Worm (Caenorhabditis elegans): ENCODE data around the gene Y119D3B.21.

Gene Y119D3B.21

DNA sequence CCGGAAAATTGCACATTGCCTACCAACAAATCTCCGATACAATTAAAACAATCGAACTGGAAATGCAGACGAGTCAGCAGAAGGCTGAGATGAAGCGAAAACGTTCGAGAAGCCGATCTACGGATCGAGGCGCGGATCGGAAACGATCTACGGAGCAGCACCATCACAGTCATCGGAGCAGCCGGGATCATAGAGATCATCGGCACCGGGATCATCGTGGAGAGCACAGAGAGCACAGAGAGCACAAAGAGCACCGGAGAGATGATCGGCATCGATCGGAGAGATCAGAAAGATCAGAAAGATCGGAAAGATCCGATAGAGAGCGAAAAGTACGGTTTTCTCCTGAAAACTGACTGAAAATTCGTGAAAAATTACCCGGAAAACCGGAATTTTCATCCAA is 9.4 kb upstream of the Y119D3B.21 start:
- TF ChIP-seq cog-1 (tag; optimal IDR thresholded peaks at IDR 0.05) (no peak), tab-1 (GFP tag; IDR thresholded peaks at IDR 0.05) (no peak), ref-1 (GFP tag; conservative IDR thresholded peaks at IDR 0.05) (no peak), flt-1 (GFP tag; IDR thresholded peaks at IDR 0.05) (no peak), ztf-29 (GFP tag; IDR thresholded peaks at IDR 0.05) (no peak), klf-2 (GFP tag; conservative IDR thresholded peaks at IDR 0.05) (no peak), med-1 (GFP tag; optimal IDR thresholded peaks at IDR 0.05; ENCODE audit: insufficient read depth) (no peak), ztf-23 (GFP tag; IDR thresholded peaks at IDR 0.05) (no peak)

DNA sequence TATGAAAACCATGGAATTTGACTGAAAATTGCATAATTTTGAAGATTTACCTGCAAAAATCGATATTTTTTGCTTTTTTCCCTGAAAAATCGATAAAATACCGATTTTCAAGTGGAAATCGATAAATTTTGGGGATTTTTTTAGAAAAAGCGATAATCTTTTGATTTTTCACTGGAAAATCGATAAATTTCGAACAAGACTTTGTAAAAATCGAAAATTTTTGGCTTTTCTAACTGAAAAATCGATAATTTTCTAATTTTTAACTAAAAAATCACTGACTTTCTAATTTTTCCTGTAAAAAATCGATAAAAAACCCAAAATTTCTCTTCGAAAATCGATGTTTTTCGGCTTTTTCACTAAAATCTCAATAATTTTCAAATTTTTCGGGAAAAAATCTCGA is 8.5 kb upstream of the Y119D3B.21 start:
- TF ChIP-seq flt-1 (GFP tag; IDR thresholded peaks at IDR 0.05) (no peak), T22C8.4 (GFP tag; IDR thresholded peaks at IDR 0.05) (peak; percentile 27; the same call in 1 of the 2 replicates)

DNA sequence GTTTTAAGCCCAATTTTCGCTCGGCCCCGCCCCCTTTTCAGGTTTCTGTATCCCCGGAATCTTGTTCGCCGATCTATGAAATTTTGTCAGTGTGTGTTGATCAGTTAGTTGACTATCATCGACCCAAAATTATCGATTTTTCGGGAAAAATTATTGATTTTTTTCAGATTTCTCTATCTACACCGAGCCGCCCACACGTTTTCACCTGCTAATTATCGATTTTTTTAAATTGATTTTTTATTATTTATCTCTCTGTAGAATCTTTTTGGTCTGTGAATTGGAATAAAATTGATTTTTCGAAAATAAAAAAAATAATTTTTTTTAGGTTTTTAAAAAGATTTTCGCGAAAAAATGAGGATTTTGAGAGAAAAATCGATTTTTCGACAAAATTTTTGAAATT is 7.8 kb upstream of the Y119D3B.21 start:
- TF ChIP-seq tab-1 (GFP tag; IDR thresholded peaks at IDR 0.05) (no peak), klf-2 (GFP tag; conservative IDR thresholded peaks at IDR 0.05) (no peak), T22C8.4 (GFP tag; IDR thresholded peaks at IDR 0.05) (peak; percentile 82), flt-1 (GFP tag; IDR thresholded peaks at IDR 0.05) (no peak), ztf-29 (GFP tag; IDR thresholded peaks at IDR 0.05) (no peak), ztf-23 (GFP tag; IDR thresholded peaks at IDR 0.05) (no peak)

DNA sequence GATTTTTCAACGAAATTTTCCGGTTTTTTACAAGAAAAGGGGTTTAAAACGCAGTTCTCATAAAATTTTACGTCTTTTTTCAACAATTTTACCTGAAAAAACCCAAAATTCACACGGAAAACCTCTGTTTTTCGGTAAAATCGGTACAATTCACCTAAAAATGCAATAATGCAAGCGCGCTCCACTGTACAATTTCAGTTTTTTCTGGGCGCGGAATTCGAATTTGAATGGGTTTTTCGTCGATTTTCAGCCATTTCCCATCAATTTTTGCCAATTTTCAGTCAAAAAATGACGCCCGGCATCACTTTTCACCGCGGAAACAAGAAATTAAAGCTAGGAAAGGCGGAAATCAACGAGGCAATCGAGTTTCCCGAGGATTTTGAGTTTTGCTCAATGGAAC is 6.9 kb upstream of the Y119D3B.21 start, which contains the start of gene orc-3:
orc-3 (plus strand) TSS at position 282 of the 400 bp plus-strand sequence.
- no peak for TF ChIP-seq cog-1 (tag; optimal IDR thresholded peaks at IDR 0.05)
- TF ChIP-seq klf-2 (GFP tag; conservative IDR thresholded peaks at IDR 0.05), result no peak
- no peak for TF ChIP-seq tab-1 (GFP tag; IDR thresholded peaks at IDR 0.05)
- no peak for TF ChIP-seq ztf-23 (GFP tag; IDR thresholded peaks at IDR 0.05)
- TF ChIP-seq ref-1 (GFP tag; conservative IDR thresholded peaks at IDR 0.05), result no peak

DNA sequence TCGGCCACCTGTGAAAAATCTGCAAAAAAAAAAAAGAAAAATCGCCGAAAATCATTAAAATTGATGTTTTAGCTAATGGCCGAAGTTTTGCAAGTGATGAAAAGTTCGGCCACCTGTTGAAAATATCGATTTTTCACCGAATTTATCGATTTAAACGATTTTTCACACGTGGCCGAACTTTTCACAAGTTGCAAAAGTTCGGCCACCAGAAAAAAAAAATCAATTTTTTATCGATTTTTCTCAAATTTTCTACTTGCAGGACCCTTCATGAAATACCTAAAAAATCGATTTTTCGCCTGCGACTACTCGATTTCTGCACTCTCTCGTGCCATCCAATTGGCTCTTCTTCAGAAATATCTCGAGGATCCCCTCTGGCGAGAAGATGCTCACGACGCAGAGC is 4.2 kb upstream of the Y119D3B.21 start:
- TF ChIP-seq T22C8.4 (GFP tag; IDR thresholded peaks at IDR 0.05) (peak; percentile 61), ztf-29 (GFP tag; IDR thresholded peaks at IDR 0.05) (no peak)

DNA sequence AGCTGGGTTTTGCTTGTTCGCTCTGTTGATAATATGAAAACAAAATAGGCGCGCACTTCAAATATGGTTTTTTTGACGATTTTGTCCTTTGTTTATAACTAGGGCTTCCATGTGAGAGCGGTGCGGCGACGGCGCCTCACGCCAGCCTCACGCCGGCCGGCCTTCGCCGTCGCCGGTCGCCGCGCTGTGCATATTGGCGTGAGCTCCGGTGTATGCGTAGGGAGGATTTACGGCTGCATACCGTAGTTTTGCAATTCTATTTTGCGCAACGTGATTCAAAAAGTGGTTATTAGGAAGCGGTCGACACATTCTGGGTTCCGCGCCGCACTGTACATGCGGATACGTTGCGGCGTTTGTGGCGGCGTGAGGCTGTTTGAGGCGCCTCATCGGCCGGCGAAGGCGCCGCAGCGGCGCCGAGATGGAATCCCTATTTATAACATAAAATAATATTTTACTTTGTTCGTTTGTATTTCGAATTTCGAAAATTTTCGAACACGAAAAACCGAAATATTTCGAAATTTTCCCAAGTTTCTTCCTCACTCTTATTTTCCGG is 603 bp upstream of the Y119D3B.21 start:
- TF ChIP-seq med-1 (GFP tag; optimal IDR thresholded peaks at IDR 0.05; ENCODE audit: insufficient read depth), result no peak
- TF ChIP-seq cog-1 (tag; optimal IDR thresholded peaks at IDR 0.05), result no peak
- no peak for TF ChIP-seq flt-1 (GFP tag; IDR thresholded peaks at IDR 0.05)
- TF ChIP-seq klf-2 (GFP tag; conservative IDR thresholded peaks at IDR 0.05), result 0 out of 2 replicates have a peak, but pooled peaks have one; percentile 43
- no peak for TF ChIP-seq ztf-29 (GFP tag; IDR thresholded peaks at IDR 0.05)
- no peak for TF ChIP-seq T22C8.4 (GFP tag; IDR thresholded peaks at IDR 0.05)
- TF ChIP-seq ztf-23 (GFP tag; IDR thresholded peaks at IDR 0.05), result no peak
- TF ChIP-seq ref-1 (GFP tag; conservative IDR thresholded peaks at IDR 0.05), result no peak

DNA sequence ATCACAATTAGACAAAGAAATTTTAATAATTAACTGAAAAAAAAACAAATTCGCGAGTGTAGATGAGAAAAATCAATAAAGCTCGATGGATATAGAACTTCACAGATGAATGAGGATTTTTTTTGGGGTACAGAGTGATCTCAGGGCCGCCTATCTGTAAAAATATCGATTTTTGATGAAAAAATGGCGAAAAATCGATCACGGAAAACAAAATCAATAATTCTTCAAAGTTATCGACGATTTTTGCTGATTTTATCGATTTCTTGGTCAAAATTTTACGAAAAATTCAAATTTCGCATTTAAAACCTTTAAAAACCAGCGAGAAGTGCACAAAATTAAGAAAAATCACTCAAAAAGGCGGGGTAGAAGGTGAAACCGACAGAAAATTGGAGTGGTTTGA is 1.3 kb downstream of the Y119D3B.21 start:
- TF ChIP-seq tab-1 (GFP tag; IDR thresholded peaks at IDR 0.05), result no peak
- peak; percentile 56 for TF ChIP-seq T22C8.4 (GFP tag; IDR thresholded peaks at IDR 0.05)

DNA sequence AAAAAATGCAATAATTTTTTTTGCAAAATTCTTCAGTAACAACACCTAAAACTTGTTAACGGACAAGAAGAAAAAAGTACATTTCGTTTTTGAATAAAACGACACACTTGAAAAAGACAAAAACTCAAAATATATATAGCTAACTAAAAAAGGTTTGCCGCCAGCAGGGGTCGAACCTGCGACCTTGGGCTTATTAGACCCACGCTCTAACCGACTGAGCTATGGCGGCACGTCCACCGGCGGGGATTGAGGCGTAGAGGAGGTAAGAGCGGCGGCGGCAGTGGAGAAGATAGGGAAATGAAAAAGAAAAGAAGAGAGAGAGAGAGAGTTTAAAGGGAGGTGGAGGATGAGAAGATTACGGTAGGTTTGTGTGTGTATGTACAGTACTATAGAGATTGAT is 3.4 kb downstream of the Y119D3B.21 start:
- peak; percentile 32; the same call in 1 of the 2 replicates for TF ChIP-seq ref-1 (GFP tag; conservative IDR thresholded peaks at IDR 0.05)
- TF ChIP-seq tab-1 (GFP tag; IDR thresholded peaks at IDR 0.05), result peak; percentile 83; the same call in 1 of the 2 replicates
- TF ChIP-seq med-1 (GFP tag; optimal IDR thresholded peaks at IDR 0.05; ENCODE audit: insufficient read depth), result no peak
- TF ChIP-seq cog-1 (tag; optimal IDR thresholded peaks at IDR 0.05), result no peak
- peak; percentile 72; the same call in 1 of the 2 replicates for TF ChIP-seq ztf-29 (GFP tag; IDR thresholded peaks at IDR 0.05)
- 0 out of 2 replicates have a peak, but pooled peaks have one; percentile 26 for TF ChIP-seq klf-2 (GFP tag; conservative IDR thresholded peaks at IDR 0.05)
- TF ChIP-seq ztf-23 (GFP tag; IDR thresholded peaks at IDR 0.05), result peak; percentile 60
- TF ChIP-seq T22C8.4 (GFP tag; IDR thresholded peaks at IDR 0.05), result no peak
- TF ChIP-seq flt-1 (GFP tag; IDR thresholded peaks at IDR 0.05), result peak; percentile 75; the same call in 1 of the 2 replicates

DNA sequence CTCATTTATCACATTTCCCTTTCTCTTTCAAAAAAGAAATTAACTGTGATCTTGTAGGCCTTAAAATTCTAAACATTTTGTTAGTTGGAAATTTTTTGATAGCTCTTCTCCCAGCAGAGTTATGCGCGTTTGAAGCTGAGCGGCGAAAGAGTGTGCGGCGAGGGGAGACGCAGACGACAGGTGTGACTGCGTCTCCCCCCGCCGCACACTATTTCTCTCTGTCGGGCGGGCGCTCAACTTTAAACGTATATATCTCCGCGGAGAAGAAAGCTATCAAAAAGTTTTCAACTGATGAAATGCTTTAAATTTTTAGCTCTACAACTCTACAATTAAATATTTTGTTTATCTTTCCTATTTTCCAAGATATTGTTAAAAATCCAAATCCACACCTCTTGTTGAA is 4.2 kb downstream of the Y119D3B.21 start:
- TF ChIP-seq flt-1 (GFP tag; IDR thresholded peaks at IDR 0.05) (no peak), cog-1 (tag; optimal IDR thresholded peaks at IDR 0.05) (no peak), klf-2 (GFP tag; conservative IDR thresholded peaks at IDR 0.05) (no peak), T22C8.4 (GFP tag; IDR thresholded peaks at IDR 0.05) (no peak), tab-1 (GFP tag; IDR thresholded peaks at IDR 0.05) (no peak), ztf-29 (GFP tag; IDR thresholded peaks at IDR 0.05) (no peak), ref-1 (GFP tag; conservative IDR thresholded peaks at IDR 0.05) (no peak), med-1 (GFP tag; optimal IDR thresholded peaks at IDR 0.05; ENCODE audit: insufficient read depth) (no peak), ztf-23 (GFP tag; IDR thresholded peaks at IDR 0.05) (no peak)

DNA sequence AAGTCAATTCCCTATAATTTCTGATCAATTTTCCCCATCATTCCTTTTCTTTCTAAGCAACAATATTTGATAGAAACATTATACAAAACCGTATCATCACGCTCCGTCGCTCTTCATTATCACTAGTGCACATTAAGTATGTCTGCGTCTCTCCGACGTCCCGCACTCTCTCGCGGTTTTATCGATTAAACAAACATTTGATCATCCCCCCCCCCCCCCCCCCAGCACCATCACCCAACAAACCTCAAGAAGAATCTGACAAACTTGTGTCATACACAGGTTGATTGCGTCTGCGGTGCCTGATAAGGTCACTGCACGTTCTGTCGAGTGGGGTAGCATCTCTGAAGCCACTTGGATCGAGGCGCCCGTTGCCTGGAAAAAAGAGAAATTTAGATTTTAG is 5.2 kb downstream of the Y119D3B.21 start:
- TF ChIP-seq tab-1 (GFP tag; IDR thresholded peaks at IDR 0.05), result no peak

DNA sequence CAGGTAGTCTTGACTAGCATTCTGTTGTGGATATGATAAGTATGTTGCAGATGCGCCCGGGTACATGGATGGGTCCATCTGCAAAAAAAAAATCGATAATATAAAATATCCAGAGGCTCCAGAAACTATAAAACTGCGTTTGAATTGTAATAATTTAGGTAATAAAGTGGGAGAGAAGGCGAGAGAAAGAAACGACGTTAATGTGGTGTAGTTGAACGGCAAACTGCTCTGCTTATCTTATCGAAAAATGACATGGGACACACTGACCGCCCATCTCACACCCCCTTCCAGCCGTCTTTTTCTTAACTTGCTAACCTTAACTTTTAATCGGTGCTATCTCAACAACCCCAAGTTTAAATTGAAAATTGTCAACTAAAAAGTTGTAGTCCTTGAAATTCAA is 7.2 kb downstream of the Y119D3B.21 start:
- no peak for TF ChIP-seq tab-1 (GFP tag; IDR thresholded peaks at IDR 0.05)
- TF ChIP-seq T22C8.4 (GFP tag; IDR thresholded peaks at IDR 0.05), result 0 out of 2 replicates have a peak, but pooled peaks have one; percentile 45

Data from whole organism, midembryonic.